Worm (Caenorhabditis elegans) whole organism, late embryonic: ENCODE data around the gene srlf-37.

ENCODE experiments used
- C08G9.2 ChIP-seq: sonication (generic microtip); optimal IDR thresholded peaks from 2 replicates; lab custom pipeline; 2016; ENCODE audit warnings: mild to moderate bottlenecking, missing genetic modification characterization, moderate library complexity, missing compliant biosample characterization
- C38D4.7 ChIP-seq: fragments of 200-800 bp; sonication (Bioruptor generic); optimal IDR thresholded peaks from 2 replicates; lab custom pipeline; 2018; ENCODE audit warnings: mild to moderate bottlenecking, missing genetic modification characterization, moderate library complexity, missing compliant biosample characterization
- K09A11.1 ChIP-seq: sonication (generic microtip); optimal IDR thresholded peaks from 2 replicates; lab custom pipeline; 2017; ENCODE audit warnings: antibody characterized with exemption, mild to moderate bottlenecking, missing genetic modification characterization, missing compliant biosample characterization; ENCODE audit not compliant: insufficient read depth
- T23F11.4 ChIP-seq: fragments of 200-800 bp; sonication (Bioruptor generic); optimal IDR thresholded peaks from 2 replicates; lab custom pipeline; 2018; ENCODE audit warnings: mild to moderate bottlenecking, missing genetic modification characterization, missing compliant biosample characterization
- ceh-18 ChIP-seq: sonication (generic microtip); optimal IDR thresholded peaks from 2 replicates; lab custom pipeline; 2016; ENCODE audit warnings: missing genetic modification characterization, missing compliant biosample characterization
- ceh-19 ChIP-seq: fragments of 200-800 bp; sonication (Bioruptor generic); optimal IDR thresholded peaks from 2 replicates; lab custom pipeline; 2018; ENCODE audit warnings: mild to moderate bottlenecking, missing genetic modification characterization, missing compliant biosample characterization
- ceh-2 ChIP-seq: sonication (generic microtip); optimal IDR thresholded peaks from 2 replicates; lab custom pipeline; 2016; ENCODE audit warnings: missing genotype, missing genetic modification characterization, missing compliant biosample characterization
- ceh-22 ChIP-seq: sonication (generic microtip); optimal IDR thresholded peaks from 2 replicates; lab custom pipeline; 2017; ENCODE audit warnings: missing biosample characterization, missing genetic modification characterization
- ceh-34 ChIP-seq: sonication (generic microtip); optimal IDR thresholded peaks from 2 replicates; lab custom pipeline; 2016; ENCODE audit warnings: mild to moderate bottlenecking, missing genetic modification characterization, missing compliant biosample characterization
- ceh-45 ChIP-seq: fragments of 200-800 bp; sonication (Bioruptor generic); IDR thresholded peaks from 2 replicates; pipeline ENCODE4 v1.3.6; 2022; ENCODE audit warnings: missing genetic modification reagents, missing genetic modification characterization, missing compliant biosample characterization
- ceh-48 ChIP-seq: sonication (generic microtip); optimal IDR thresholded peaks from 2 replicates; lab custom pipeline; 2016; ENCODE audit warnings: missing genetic modification characterization, inconsistent platforms, missing compliant biosample characterization
- ceh-6 ChIP-seq: fragments of 200-800 bp; sonication (Bioruptor generic); optimal IDR thresholded peaks from 2 replicates; lab custom pipeline; 2018; ENCODE audit warnings: mild to moderate bottlenecking, missing genetic modification characterization, missing compliant biosample characterization
- che-1 ChIP-seq: sonication (generic microtip); optimal IDR thresholded peaks from 2 replicates; lab custom pipeline; 2016; ENCODE audit warnings: mild to moderate bottlenecking, missing genetic modification characterization, missing compliant biosample characterization
- dmd-4 ChIP-seq: sonication (generic microtip); optimal IDR thresholded peaks from 2 replicates; lab custom pipeline; 2016; ENCODE audit warnings: borderline replicate concordance, missing genetic modification characterization, missing compliant biosample characterization
- elt-2 ChIP-seq: sonication (generic microtip); optimal IDR thresholded peaks from 2 replicates; lab custom pipeline; 2016; ENCODE audit warnings: missing genetic modification reagents, missing genetic modification characterization, missing compliant biosample characterization
- ets-4 ChIP-seq: sonication (generic microtip); optimal IDR thresholded peaks from 2 replicates; lab custom pipeline; 2016; ENCODE audit warnings: missing genetic modification characterization, missing compliant biosample characterization
- eyg-1 ChIP-seq: sonication (generic microtip); optimal IDR thresholded peaks from 2 replicates; lab custom pipeline; 2016; ENCODE audit warnings: missing genotype, missing genetic modification characterization, missing compliant biosample characterization
- fkh-10 ChIP-seq: fragments of 150-350 bp; optimal IDR thresholded peaks from 2 replicates; lab custom pipeline; 2014; ENCODE audit warnings: missing biosample characterization, missing genetic modification reagents, missing genetic modification characterization
- fkh-6 ChIP-seq: sonication (generic microtip); optimal IDR thresholded peaks from 2 replicates; lab custom pipeline; 2016; ENCODE audit warnings: missing genetic modification characterization, missing compliant biosample characterization
- hlh-13 ChIP-seq: fragments of 200-800 bp; sonication (Bioruptor generic); optimal IDR thresholded peaks from 2 replicates; lab custom pipeline; 2018; ENCODE audit warnings: mild to moderate bottlenecking, missing genetic modification characterization, missing compliant biosample characterization
- hlh-30 ChIP-seq: sonication (generic microtip); optimal IDR thresholded peaks from 2 replicates; lab custom pipeline; 2017; ENCODE audit warnings: antibody characterized with exemption, missing genetic modification characterization, missing compliant biosample characterization; ENCODE audit not compliant: insufficient read depth
- hlh-8 ChIP-seq: sonication (generic microtip); optimal IDR thresholded peaks from 2 replicates; lab custom pipeline; 2016; ENCODE audit warnings: missing genotype, missing genetic modification characterization, missing compliant biosample characterization
- lin-11 ChIP-seq: fragments of 200-800 bp; sonication (Bioruptor generic); optimal IDR thresholded peaks from 2 replicates; lab custom pipeline; 2018; ENCODE audit warnings: mild to moderate bottlenecking, missing genetic modification characterization, missing compliant biosample characterization
- nhr-232 ChIP-seq: sonication (generic microtip); optimal IDR thresholded peaks from 2 replicates; lab custom pipeline; 2016; ENCODE audit warnings: missing genetic modification characterization, missing compliant biosample characterization
- pax-1 ChIP-seq: fragments of 150-350 bp; optimal IDR thresholded peaks from 2 replicates; lab custom pipeline; 2014; ENCODE audit warnings: missing biosample characterization, missing genetic modification characterization
- pha-2 ChIP-seq: sonication (generic microtip); optimal IDR thresholded peaks from 2 replicates; lab custom pipeline; 2017; ENCODE audit warnings: mild to moderate bottlenecking, missing genetic modification characterization, missing compliant biosample characterization
- pha-4 ChIP-seq: fragments of 150-350 bp; optimal IDR thresholded peaks from 2 replicates; lab custom pipeline; 2018; ENCODE audit warnings: missing biosample characterization, missing genetic modification reagents, missing genetic modification characterization
- pqm-1 ChIP-seq: sonication (generic microtip); optimal IDR thresholded peaks from 2 replicates; lab custom pipeline; 2016; ENCODE audit warnings: missing genetic modification characterization, missing compliant biosample characterization
- pros-1 ChIP-seq: fragments of 150-350 bp; optimal IDR thresholded peaks from 2 replicates; lab custom pipeline; 2014; ENCODE audit warnings: missing biosample characterization, missing genetic modification reagents, missing genetic modification characterization
- ref-2 ChIP-seq: sonication (generic microtip); optimal IDR thresholded peaks from 2 replicates; lab custom pipeline; 2016; ENCODE audit warnings: missing genetic modification characterization, missing compliant biosample characterization
- rnt-1 ChIP-seq: sonication (generic microtip); optimal IDR thresholded peaks from 2 replicates; lab custom pipeline; 2016; ENCODE audit warnings: missing genetic modification characterization, missing compliant biosample characterization
- sdc-2 ChIP-seq: sonication (generic microtip); optimal IDR thresholded peaks from 2 replicates; lab custom pipeline; 2016; ENCODE audit warnings: missing genotype, missing genetic modification characterization, missing compliant biosample characterization
- sox-2 ChIP-seq: fragments of 200-800 bp; sonication (Bioruptor generic); IDR thresholded peaks from 2 replicates; pipeline ENCODE4 v1.3.6; 2022; ENCODE audit warnings: missing genetic modification reagents, missing genetic modification characterization, missing compliant biosample characterization
- sox-4 ChIP-seq: sonication (generic microtip); optimal IDR thresholded peaks from 2 replicates; lab custom pipeline; 2017; ENCODE audit warnings: mild to moderate bottlenecking, missing genetic modification characterization, inconsistent platforms, missing compliant biosample characterization
- syd-9 ChIP-seq: sonication (generic microtip); optimal IDR thresholded peaks from 2 replicates; lab custom pipeline; 2016; ENCODE audit warnings: mild to moderate bottlenecking, missing genetic modification characterization, moderate library complexity, missing compliant biosample characterization
- tbx-2 ChIP-seq: sonication (generic microtip); optimal IDR thresholded peaks from 2 replicates; lab custom pipeline; 2016; ENCODE audit warnings: missing genetic modification characterization, missing compliant biosample characterization
- tbx-7 ChIP-seq: sonication (generic microtip); optimal IDR thresholded peaks from 2 replicates; lab custom pipeline; 2016; ENCODE audit warnings: missing genotype, missing genetic modification characterization, missing compliant biosample characterization
- unc-42 ChIP-seq: sonication (generic microtip); optimal IDR thresholded peaks from 2 replicates; lab custom pipeline; 2016; ENCODE audit warnings: missing genotype, missing genetic modification characterization, missing compliant biosample characterization
- unc-55 ChIP-seq: sonication (generic microtip); optimal IDR thresholded peaks from 2 replicates; lab custom pipeline; 2017; ENCODE audit warnings: missing biosample characterization, missing genetic modification reagents, missing genetic modification characterization

srlf-37 gene

DNA sequence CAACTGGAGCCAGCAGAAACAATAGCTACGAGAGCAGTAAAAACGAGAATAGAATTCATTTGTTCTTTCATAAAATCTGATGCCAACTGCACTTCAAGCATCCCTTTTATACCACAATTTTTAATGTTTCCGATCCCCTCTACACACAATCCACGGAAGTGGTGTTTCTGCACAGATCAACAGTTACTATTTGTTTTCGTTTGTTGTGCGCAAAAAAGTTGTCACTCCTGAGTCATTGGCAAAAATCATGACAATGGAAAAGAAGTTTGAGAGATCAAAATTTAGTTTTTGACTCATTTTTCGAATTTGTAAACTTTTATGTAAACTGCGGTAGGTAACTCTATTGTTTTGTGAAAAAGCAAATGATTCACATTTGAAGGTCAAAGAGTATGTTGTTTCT lies at the start of gene srlf-37:
TSS of gene srlf-37 (minus strand) at position 101 of the 400 bp plus-strand sequence.
- TF ChIP-seq pros-1 (tag; lab: Kevin White, UChicago): no peak
- no peak for TF ChIP-seq pha-4 (tag; lab: Kevin White, UChicago)
- no peak for TF ChIP-seq tbx-2 (tag; lab: Kevin White, UChicago)
- TF ChIP-seq ceh-2 (tag; lab: Kevin White, UChicago): no peak
- no peak for TF ChIP-seq rnt-1 (tag; lab: Kevin White, UChicago)
- TF ChIP-seq ceh-22 (tag; lab: Kevin White, UChicago): no peak
- TF ChIP-seq ceh-48: no peak
- TF ChIP-seq dmd-4 (tag; lab: Kevin White, UChicago): no peak
- TF ChIP-seq ceh-6 (GFP tag; lab: Kevin White, UChicago): no peak
- TF ChIP-seq pqm-1: no peak
- TF ChIP-seq tbx-7: no peak

DNA sequence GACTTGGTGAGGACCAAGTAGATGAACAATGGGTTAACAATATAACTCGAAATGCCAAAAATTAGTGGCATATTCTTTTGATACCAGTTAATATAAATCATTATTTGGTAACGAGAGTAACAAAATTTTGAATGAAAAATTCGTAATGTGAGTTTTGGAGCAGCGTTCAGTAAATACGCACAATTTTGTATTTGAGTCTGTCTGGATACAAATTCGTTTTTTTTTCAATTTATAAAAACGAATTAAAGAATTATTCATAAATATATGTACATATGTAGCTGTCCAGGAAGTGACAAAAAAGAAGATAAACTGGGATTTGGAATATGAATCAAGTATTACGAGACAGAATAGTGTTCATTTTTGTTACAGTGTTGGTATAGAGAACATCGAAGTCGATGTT lies 48.9 kb upstream of the srlf-37 start, which contains the start of gene srj-5:
TSS of gene srj-5 (minus strand) at position 101 of the 400 bp plus-strand sequence.
- no peak for TF ChIP-seq tbx-7
- TF ChIP-seq ref-2 (tag; lab: Kevin White, UChicago): no peak
- no peak for TF ChIP-seq sox-4 (tag; lab: Kevin White, UChicago)
- no peak for TF ChIP-seq elt-2 (tag; lab: Kevin White, UChicago)
- no peak for TF ChIP-seq pros-1 (tag; lab: Kevin White, UChicago)
- TF ChIP-seq fkh-6 (tag; lab: Kevin White, UChicago): no peak
- no peak for TF ChIP-seq fkh-10 (GFP tag; lab: Kevin White, UChicago)
- no peak for TF ChIP-seq ceh-19 (GFP tag; lab: Kevin White, UChicago)
- TF ChIP-seq T23F11.4 (GFP tag; lab: Kevin White, UChicago): no peak
- no peak for TF ChIP-seq ceh-18 (tag; lab: Kevin White, UChicago)
- TF ChIP-seq dmd-4 (tag; lab: Kevin White, UChicago): no peak
- TF ChIP-seq ceh-34: no peak
- TF ChIP-seq sdc-2 (tag; lab: Kevin White, UChicago): no peak
- TF ChIP-seq ceh-2 (tag; lab: Kevin White, UChicago): no peak
- TF ChIP-seq eyg-1 (tag; lab: Kevin White, UChicago): no peak
- TF ChIP-seq ceh-6 (GFP tag; lab: Kevin White, UChicago): no peak
- no peak for TF ChIP-seq ceh-48
- no peak for TF ChIP-seq tbx-2 (tag; lab: Kevin White, UChicago)
- TF ChIP-seq C08G9.2 (tag; lab: Kevin White, UChicago): no peak
- no peak for TF ChIP-seq hlh-13
- TF ChIP-seq, all 69 proteins: peak for 0

DNA sequence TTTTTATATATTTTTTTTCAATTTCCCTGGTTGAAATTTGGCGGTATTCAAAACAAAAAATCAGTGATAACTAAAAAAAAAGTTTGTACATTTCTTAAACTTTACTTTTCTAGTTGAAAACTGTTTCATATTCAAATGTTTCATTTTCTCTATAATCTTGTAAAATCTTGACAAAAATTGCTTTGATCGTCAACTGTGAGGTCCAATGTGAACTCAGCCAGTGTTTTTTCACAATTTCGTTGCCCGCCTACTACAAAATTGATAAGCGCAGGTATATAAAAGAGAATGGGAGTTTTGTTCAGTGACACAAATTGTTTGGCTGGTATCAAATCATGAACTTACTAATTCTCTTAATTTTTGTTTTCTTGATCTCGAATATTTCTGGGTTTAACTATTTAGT lies 42.9 kb upstream of the srlf-37 start, which contains the start of gene ugt-42:
TSS of gene ugt-42 (plus strand) at position 301 of the 400 bp plus-strand sequence.
- TF ChIP-seq syd-9 (tag; lab: Kevin White, UChicago) (no peak), C38D4.7 (no peak), dmd-4 (tag; lab: Kevin White, UChicago) (no peak), che-1 (tag; lab: Kevin White, UChicago) (no peak), pax-1 (no peak), tbx-7 (no peak), ets-4 (no peak), nhr-232 (no peak), sox-2 (GFP tag; lab: Robert Waterston, UW) (no peak), ceh-45 (GFP tag; lab: Robert Waterston, UW) (no peak), ceh-48 (no peak), K09A11.1 (tag; lab: Kevin White, UChicago) (no peak), lin-11 (no peak), unc-55 (no peak), ceh-18 (tag; lab: Kevin White, UChicago) (no peak), unc-42 (tag; lab: Kevin White, UChicago) (no peak), elt-2 (tag; lab: Kevin White, UChicago) (no peak), hlh-30 (tag; lab: Kevin White, UChicago) (no peak), pha-2 (no peak), hlh-8 (tag; lab: Kevin White, UChicago) (no peak)
